Fruit fly (Drosophila melanogaster): ENCODE data around the gene Sgs8.
A peak's percentile ranks its signal among the peaks of the same experiment; 100 is the strongest.

dm6 chr3L:11487327-11487973 lies 21.7 kb downstream of the Sgs8 start, which contains the start of gene chrb:
- no peak for TF ChIP-seq br (optimal IDR thresholded peaks at IDR 0.05)
- peak; percentile 65 for TF ChIP-seq caup (GFP tag; optimal IDR thresholded peaks at IDR 0.05; ENCODE audit: severe bottlenecking)
- no peak for TF ChIP-seq HLH54F (GFP tag; optimal IDR thresholded peaks at IDR 0.05)
- peak; percentile 51; the same call in 1 of the 3 replicates for TF ChIP-seq Doc3 (GFP tag; IDR thresholded peaks at IDR 0.05; ENCODE audit: partially characterized antibody)
